Fruit fly (Drosophila melanogaster) whole organism, embryonic: Measurements from ENCODE around the gene CG14005.

Experiments
- Ada2b ChIP-seq: fragments of 200-800 bp; sonication (Bioruptor generic); IDR thresholded peaks from 2 replicates; pipeline ENCODE4 v1.3.6; 2022; ENCODE audit warnings: missing biosample characterization, missing genetic modification characterization
- Aef1 ChIP-seq: fragments of 200-800 bp; sonication (Bioruptor generic); IDR thresholded peaks from 3 replicates; pipeline ENCODE4 v1.3.6; 2022; ENCODE audit warnings: missing biosample characterization, missing genetic modification characterization
- Antp ChIP-seq: fragments of 200-800 bp; sonication (Bioruptor generic); optimal IDR thresholded peaks from 3 replicates; lab custom pipeline; 2016; ENCODE audit warnings: missing biosample characterization, missing genetic modification characterization
- Awh ChIP-seq: fragments of 200-800 bp; sonication (Bioruptor generic); IDR thresholded peaks from 2 replicates; pipeline ENCODE4, ENCODE4 v1.3.6; 2022; ENCODE audit warnings: missing biosample characterization, missing genetic modification characterization
- BEAF-32 ChIP-seq: fragments of 200-800 bp; sonication (Bioruptor generic); optimal IDR thresholded peaks from 3 replicates; lab custom pipeline; 2017; ENCODE audit warnings: missing biosample characterization, missing genetic modification characterization, mild to moderate bottlenecking, moderate library complexity, missing genetic modification reagents
- CG10209 ChIP-seq: fragments of 200-800 bp; sonication (Bioruptor generic); optimal IDR thresholded peaks from 3 replicates; lab custom pipeline; 2017; ENCODE audit warnings: missing biosample characterization, mild to moderate bottlenecking, missing genetic modification characterization, missing genetic modification reagents
- CG10267 ChIP-seq: fragments of 200-800 bp; sonication (Bioruptor generic); optimal IDR thresholded peaks from 2 replicates; lab custom pipeline; 2018; ENCODE audit warnings: missing biosample characterization, mild to moderate bottlenecking, missing genetic modification characterization, moderate library complexity
- CG11247 ChIP-seq: fragments of 200-800 bp; sonication (Bioruptor generic); IDR thresholded peaks from 2 replicates; pipeline ENCODE4 v1.3.6; 2022; ENCODE audit warnings: missing biosample characterization, missing genetic modification characterization
- CG11456 ChIP-seq: fragments of 200-800 bp; sonication (Bioruptor generic); IDR thresholded peaks from 3 replicates; pipeline ENCODE4 v1.3.6; 2022; ENCODE audit warnings: missing biosample characterization, missing genetic modification characterization
- CG11560 ChIP-seq: fragments of 200-800 bp; sonication (Bioruptor generic); IDR thresholded peaks from 3 replicates; pipeline ENCODE4 v1.3.6; 2022; ENCODE audit warnings: missing biosample characterization, missing genetic modification characterization
- CG12104 ChIP-seq: fragments of 200-800 bp; sonication (Bioruptor generic); optimal IDR thresholded peaks from 3 replicates; lab custom pipeline; 2016; ENCODE audit warnings: missing biosample characterization, missing genetic modification characterization
- CG13624 ChIP-seq: fragments of 200-800 bp; sonication (Bioruptor generic); optimal IDR thresholded peaks from 2 replicates; lab custom pipeline; 2016; ENCODE audit warnings: missing biosample characterization, missing genetic modification characterization
- CG13894 ChIP-seq: fragments of 200-800 bp; sonication (Bioruptor generic); optimal IDR thresholded peaks from 3 replicates; lab custom pipeline; 2018; ENCODE audit warnings: missing biosample characterization, mild to moderate bottlenecking, missing genetic modification characterization, moderate library complexity
- CG14014 ChIP-seq: fragments of 200-800 bp; sonication (Bioruptor generic); IDR thresholded peaks from 2 replicates; pipeline ENCODE4 v1.3.6; 2022; ENCODE audit warnings: missing biosample characterization, missing genetic modification characterization
- CG17912 ChIP-seq: fragments of 200-800 bp; sonication (Bioruptor generic); optimal IDR thresholded peaks from 2 replicates; lab custom pipeline; 2018; ENCODE audit warnings: missing biosample characterization, mild to moderate bottlenecking, missing genetic modification characterization
- CG18011 ChIP-seq: fragments of 200-800 bp; sonication (Bioruptor generic); optimal IDR thresholded peaks from 2 replicates; lab custom pipeline; 2017; ENCODE audit warnings: missing biosample characterization, missing genetic modification characterization, mild to moderate bottlenecking, moderate library complexity, missing genotype
- CG2678 ChIP-seq: fragments of 200-800 bp; sonication (Bioruptor generic); optimal IDR thresholded peaks from 3 replicates; lab custom pipeline; 2019; ENCODE audit warnings: missing biosample characterization, mild to moderate bottlenecking, missing genetic modification characterization, moderate library complexity
- CG2889 ChIP-seq: fragments of 200-800 bp; sonication (Bioruptor generic); IDR thresholded peaks from 3 replicates; pipeline ENCODE4 v1.3.6; 2022; ENCODE audit warnings: missing biosample characterization, missing genetic modification characterization
- CG31224 ChIP-seq: fragments of 200-800 bp; sonication (Bioruptor generic); IDR thresholded peaks from 2 replicates; pipeline ENCODE4 v1.3.6; 2022; ENCODE audit warnings: missing biosample characterization, missing genetic modification characterization
- CG34376 ChIP-seq: fragments of 200-800 bp; sonication (Bioruptor generic); optimal IDR thresholded peaks from 2 replicates; lab custom pipeline; 2018; ENCODE audit warnings: missing biosample characterization, mild to moderate bottlenecking, missing genetic modification characterization
- CG34422 ChIP-seq: fragments of 200-800 bp; sonication (Bioruptor generic); IDR thresholded peaks from 3 replicates; pipeline ENCODE4 v1.3.6; 2022; ENCODE audit warnings: missing biosample characterization, missing genetic modification characterization
- CG3726 ChIP-seq: fragments of 200-800 bp; sonication (Bioruptor generic); IDR thresholded peaks from 3 replicates; pipeline ENCODE4, ENCODE4 v1.3.6; 2022; ENCODE audit warnings: missing biosample characterization, missing genetic modification characterization
- CG5180 ChIP-seq: fragments of 200-800 bp; sonication (Bioruptor generic); optimal IDR thresholded peaks from 3 replicates; lab custom pipeline; 2017; ENCODE audit warnings: missing biosample characterization, missing genetic modification characterization, mild to moderate bottlenecking, moderate library complexity, missing genetic modification reagents
- CG5953 ChIP-seq: fragments of 200-800 bp; sonication (Bioruptor generic); IDR thresholded peaks from 2 replicates; pipeline ENCODE4 v1.3.6; 2022; ENCODE audit warnings: missing biosample characterization, missing genetic modification characterization
- CG7963 ChIP-seq: fragments of 200-800 bp; sonication (Bioruptor generic); IDR thresholded peaks from 3 replicates; pipeline ENCODE4 v1.3.6; 2022; ENCODE audit warnings: missing biosample characterization, missing genetic modification characterization; ENCODE audit not compliant: partially characterized antibody
- CHES-1-like ChIP-seq: fragments of 200-800 bp; sonication (Bioruptor generic); optimal IDR thresholded peaks from 2 replicates; lab custom pipeline; 2016; ENCODE audit warnings: missing biosample characterization, missing genetic modification characterization
- Doc2 ChIP-seq: fragments of 200-800 bp; sonication (Bioruptor generic); IDR thresholded peaks from 2 replicates; pipeline ENCODE4 v1.3.6; 2022; ENCODE audit warnings: missing biosample characterization, missing genetic modification characterization
- Ets65A ChIP-seq: fragments of 200-800 bp; sonication (Bioruptor generic); peaks from one replicate; lab custom pipeline; 2016; ENCODE audit warnings: missing biosample characterization, missing genetic modification characterization
- H15 ChIP-seq: fragments of 200-800 bp; sonication (Bioruptor generic); IDR thresholded peaks from 3 replicates; pipeline ENCODE4 v1.3.6; 2022; ENCODE audit warnings: missing biosample characterization, missing genetic modification characterization
- Myb ChIP-seq: fragments of 200-800 bp; sonication (Bioruptor generic); optimal IDR thresholded peaks from 2 replicates; lab custom pipeline; 2016; ENCODE audit warnings: missing biosample characterization, missing genetic modification characterization
- NFAT ChIP-seq: fragments of 200-800 bp; sonication (Bioruptor generic); IDR thresholded peaks from 2 replicates; pipeline ENCODE4 v1.3.6; 2022; ENCODE audit warnings: missing biosample characterization, missing genetic modification characterization
- Nf-YB ChIP-seq: fragments of 200-800 bp; sonication (Bioruptor generic); optimal IDR thresholded peaks from 3 replicates; lab custom pipeline; 2019; ENCODE audit warnings: missing biosample characterization, mild to moderate bottlenecking, missing genetic modification characterization, moderate library complexity
- Side ChIP-seq: fragments of 200-800 bp; sonication (Bioruptor generic); optimal IDR thresholded peaks from 2 replicates; lab custom pipeline; 2016; ENCODE audit warnings: missing biosample characterization, missing genetic modification characterization
- bbx ChIP-seq: fragments of 200-800 bp; sonication (Bioruptor generic); IDR thresholded peaks from 2 replicates; pipeline ENCODE4 v1.3.6; 2022; ENCODE audit warnings: missing biosample characterization, missing genetic modification characterization; ENCODE audit not compliant: partially characterized antibody
- cad ChIP-seq: fragments of >200 bp; optimal IDR thresholded peaks from 2 replicates; lab custom pipeline; 2017; ENCODE audit warnings: missing biosample characterization, missing genetic modification characterization
- dysf ChIP-seq: fragments of 200-800 bp; sonication (Bioruptor generic); IDR thresholded peaks from 3 replicates; pipeline ENCODE4 v1.3.6; 2022; ENCODE audit warnings: missing biosample characterization, missing genetic modification characterization
- fru ChIP-seq: fragments of >200 bp; optimal IDR thresholded peaks from 2 replicates; lab custom pipeline; 2017
- ind ChIP-seq: fragments of 200-800 bp; sonication (Bioruptor generic); optimal IDR thresholded peaks from 3 replicates; lab custom pipeline; 2016; ENCODE audit warnings: missing biosample characterization, missing genetic modification characterization
- insv ChIP-seq, 2 experiments: fragments of 200-800 bp; sonication (Bioruptor generic); optimal IDR thresholded peaks; 3 replicates each; lab custom pipeline; 2016 to 2018; ENCODE audit warnings: missing biosample characterization in 2 of 2, missing genetic modification characterization in 2 of 2
- ken ChIP-seq: fragments of 200-800 bp; sonication (Bioruptor generic); IDR thresholded peaks from 3 replicates; pipeline ENCODE4 v1.3.6; 2022; ENCODE audit warnings: missing biosample characterization, missing genetic modification characterization
- klu ChIP-seq: fragments of 200-800 bp; sonication (Bioruptor generic); IDR thresholded peaks from 2 replicates; pipeline ENCODE4 v1.3.6; 2022; ENCODE audit warnings: missing biosample characterization, missing genetic modification characterization
- lmd ChIP-seq: fragments of 200-800 bp; sonication (Bioruptor generic); IDR thresholded peaks from 2 replicates; pipeline ENCODE4 v1.3.6; 2022; ENCODE audit warnings: missing biosample characterization, missing genetic modification characterization
- lov ChIP-seq, 2 experiments: fragments of 200-800 bp in 1 of 2; fragments of >200 bp in 1 of 2; sonication (Bioruptor generic) in 1 of 2; IDR thresholded peaks in 1 of 2; optimal IDR thresholded peaks in 1 of 2; 2 replicates in 1 of 2; 3 replicates in 1 of 2; pipeline versions ENCODE4 v1.3.6 to Lab custom; 2017 to 2022; ENCODE audit warnings: missing biosample characterization in 1 of 2, missing genetic modification characterization in 1 of 2
- pros ChIP-seq: fragments of 200-800 bp; sonication (Bioruptor generic); optimal IDR thresholded peaks from 3 replicates; lab custom pipeline; 2019; ENCODE audit warnings: missing biosample characterization, mild to moderate bottlenecking, missing genetic modification characterization, moderate library complexity
- row ChIP-seq: fragments of 200-800 bp; sonication (Bioruptor generic); IDR thresholded peaks from 3 replicates; pipeline ENCODE4 v1.3.6; 2022; ENCODE audit warnings: missing biosample characterization, missing genetic modification characterization
- schlank ChIP-seq: fragments of 200-800 bp; sonication (Bioruptor generic); optimal IDR thresholded peaks from 2 replicates; lab custom pipeline; 2018; ENCODE audit warnings: missing biosample characterization, mild to moderate bottlenecking, missing genetic modification characterization
- tup ChIP-seq: fragments of 200-800 bp; sonication (Bioruptor generic); optimal IDR thresholded peaks from 2 replicates; lab custom pipeline; 2016; ENCODE audit warnings: missing biosample characterization, mild to moderate bottlenecking, missing genetic modification characterization, moderate library complexity
- zen ChIP-seq: fragments of 200-800 bp; sonication (Bioruptor generic); optimal IDR thresholded peaks from 3 replicates; lab custom pipeline; 2018; ENCODE audit warnings: missing biosample characterization, mild to moderate bottlenecking, missing genetic modification characterization, moderate library complexity

CG14005 gene

dm6 chr2L:5799435-5800387 is 2.1 kb downstream of the CG14005 start, which contains the start of gene CG9171 (continued):
- TF ChIP-seq schlank (tag; lab: Kevin White, UChicago), result peak; percentile 0
- TF ChIP-seq lov (optimal IDR thresholded peaks at IDR 0.05; lab: Kevin White, UChicago), result no peak
- no peak for TF ChIP-seq lov (GFP tag; IDR thresholded peaks at IDR 0.05; lab: Robert Waterston, UW)
- TF ChIP-seq Aef1 (GFP tag; lab: Robert Waterston, UW), result peak; percentile 39; the same call in 2 of the 3 replicates
- TF ChIP-seq CHES-1-like, result no peak
- TF ChIP-seq klu (GFP tag; lab: Robert Waterston, UW), result peak; percentile 17; the same call in 1 of the 2 replicates
- TF ChIP-seq bbx (GFP tag; lab: Robert Waterston, UW), result peak; percentile 67
- TF ChIP-seq NFAT, result peak; percentile 61; the same call in 1 of the 2 replicates
- TF ChIP-seq CG13624, result no peak
- TF ChIP-seq pros (GFP tag; lab: Kevin White, UChicago), result peak; percentile 44
- TF ChIP-seq Nf-YB (GFP tag; lab: Kevin White, UChicago), result peak; percentile 55
- TF ChIP-seq CG11456 (GFP tag; lab: Robert Waterston, UW), result peak; percentile 49; the same call in 1 of the 3 replicates
- TF ChIP-seq CG2678 (tag; lab: Kevin White, UChicago), result peak; percentile 33
- TF ChIP-seq dysf (GFP tag; lab: Robert Waterston, UW), result peak; percentile 53; the same call in 2 of the 3 replicates
- TF ChIP-seq row, result peak; percentile 88
- peak; percentile 28 for TF ChIP-seq ind (GFP tag; lab: Kevin White, UChicago)
- TF ChIP-seq Ets65A, result peak; percentile 77
- TF ChIP-seq CG13894 (tag; lab: Kevin White, UChicago), result peak; percentile 79
- TF ChIP-seq lmd (GFP tag; lab: Robert Waterston, UW), result peak; percentile 34; the same call in 1 of the 2 replicates
- peak; percentile 7; the same call in 1 of the 2 replicates for TF ChIP-seq Awh (GFP tag; lab: Robert Waterston, UW)
- TF ChIP-seq ken (GFP tag; lab: Robert Waterston, UW), result peak; percentile 23; the same call in 2 of the 3 replicates
- peak; percentile 51; the same call in 1 of the 3 replicates for TF ChIP-seq CG7963 (GFP tag; lab: Robert Waterston, UW)
- TF ChIP-seq H15, result no peak
- TF ChIP-seq CG18011 (GFP tag; lab: Kevin White, UChicago), result no peak
- TF ChIP-seq CG10209 (GFP tag; lab: Kevin White, UChicago), result no peak
- TF ChIP-seq insv (GFP tag; optimal IDR thresholded peaks at IDR 0.05; lab: Kevin White, UChicago), result peak; percentile 77 to 96
- TF ChIP-seq CG14014 (GFP tag; lab: Robert Waterston, UW), result peak; percentile 40; the same call in 1 of the 2 replicates
- peak; percentile 43 for TF ChIP-seq Myb (GFP tag; lab: Kevin White, UChicago)
- TF ChIP-seq CG5180 (GFP tag; lab: Kevin White, UChicago), result peak; percentile 19
- TF ChIP-seq tup (GFP tag; lab: Kevin White, UChicago), result no peak
- no peak for TF ChIP-seq CG3726 (GFP tag; lab: Robert Waterston, UW)
- TF ChIP-seq cad (GFP tag; lab: Kevin White, UChicago), result no peak
- TF ChIP-seq Ada2b, result 0 out of 2 replicates have a peak, but pooled peaks have one; percentile 14
- TF ChIP-seq Doc2 (GFP tag; lab: Robert Waterston, UW), result no peak
- TF ChIP-seq CG5953 (GFP tag; lab: Robert Waterston, UW), result peak; percentile 37; the same call in 1 of the 2 replicates
- peak; percentile 54; the same call in 2 of the 3 replicates for TF ChIP-seq CG34422 (GFP tag; lab: Robert Waterston, UW)
- no peak for TF ChIP-seq CG17912 (GFP tag; lab: Kevin White, UChicago)
- peak; percentile 73 for TF ChIP-seq CG10267 (tag; lab: Kevin White, UChicago)
- peak; percentile 32 for TF ChIP-seq Side
- TF ChIP-seq CG12104, result no peak
- no peak for TF ChIP-seq CG11247
- peak; percentile 96 for TF ChIP-seq CG2889 (GFP tag; lab: Robert Waterston, UW)
- no peak for TF ChIP-seq fru (lab: Kevin White, UChicago)
- 0 out of 2 replicates have a peak, but pooled peaks have one; percentile 0 for TF ChIP-seq CG31224
- TF ChIP-seq BEAF-32 (GFP tag; lab: Kevin White, UChicago), result peak; percentile 54
- peak; percentile 29 for TF ChIP-seq Antp (GFP tag; lab: Kevin White, UChicago)
- peak; percentile 30 for TF ChIP-seq zen (tag; lab: Kevin White, UChicago)
- peak; percentile 62 for TF ChIP-seq CG34376 (GFP tag; lab: Kevin White, UChicago)
- TF ChIP-seq CG11560, result no peak; the same call in 2 of the 3 replicates
